Worm (Caenorhabditis elegans) whole organism, L4/young adult: Measurements from ENCODE around the gene mcm-3AP.

Experiments used
- W03F9.2 ChIP-seq: fragments of 150-350 bp; optimal IDR thresholded peaks from 2 replicates; lab custom pipeline; 2014; ENCODE audit warnings: missing biosample characterization, missing genetic modification characterization
- him-1 ChIP-seq: sonication (generic microtip); optimal IDR thresholded peaks from 2 replicates; lab custom pipeline; 2016; ENCODE audit warnings: missing genotype, missing genetic modification reagents, missing genetic modification characterization, missing compliant biosample characterization

DNA sequence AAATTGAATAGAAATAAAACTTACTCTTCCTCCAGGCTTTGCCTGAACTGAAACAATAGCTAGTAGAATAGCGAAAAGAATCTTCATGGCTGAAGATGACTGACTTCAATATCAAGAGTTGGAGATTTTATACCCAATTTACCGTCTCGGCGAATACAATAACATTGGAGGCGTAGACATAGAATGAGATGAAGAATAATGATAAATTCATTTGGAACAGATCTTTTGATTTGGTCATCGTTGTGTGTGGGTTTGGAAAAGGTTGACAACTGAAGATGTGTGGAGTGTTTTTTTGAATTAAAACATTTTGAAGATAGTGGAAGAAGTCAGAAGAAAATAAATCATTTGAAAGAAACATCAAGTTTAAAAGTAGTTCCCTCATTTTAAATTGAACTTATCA is 27.7 kb downstream of the mcm-3AP start, which contains the start of gene F57H12.6:
- TF ChIP-seq W03F9.2 (tag; lab: Kevin White, UChicago) (no peak), him-1 (tag; lab: Kevin White, UChicago) (no peak)
